Fruit fly (Drosophila melanogaster): ENCODE measurements around the gene raskol.

Gene raskol

DNA sequence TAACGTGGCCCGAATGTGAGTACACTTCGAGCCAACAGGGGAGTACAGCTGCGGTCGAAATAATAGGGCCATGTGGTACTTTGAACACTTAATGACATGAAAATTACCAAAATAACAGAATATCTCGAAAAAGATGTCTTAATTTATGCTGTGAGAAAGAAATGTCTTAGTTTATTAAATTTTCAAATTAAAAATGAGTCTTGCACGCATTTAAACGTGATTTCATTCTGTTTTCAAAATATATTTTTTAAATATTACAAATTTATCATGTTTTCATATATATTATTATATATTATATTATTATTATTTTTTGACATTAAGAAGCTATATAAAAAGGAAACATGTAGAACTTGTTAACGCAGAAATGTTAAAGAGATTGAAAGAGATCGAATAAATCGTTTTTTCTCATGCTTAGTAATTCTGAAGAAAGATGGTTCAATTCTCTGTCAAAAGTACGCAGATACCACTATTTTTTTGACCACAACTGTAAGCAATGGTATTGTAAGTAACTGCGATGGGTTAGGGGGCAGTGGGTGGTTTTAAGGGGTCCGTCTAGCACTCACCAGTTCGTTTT, 15.0 kb upstream of the raskol start (continued):
- TF ChIP-seq vnd (GFP tag; IDR thresholded peaks at IDR 0.05; ENCODE audit: partially characterized antibody) = no peak
- TF ChIP-seq Poxn (GFP tag; IDR thresholded peaks at IDR 0.05) = no peak
- TF ChIP-seq knrl (GFP tag; IDR thresholded peaks at IDR 0.05; ENCODE audit: partially characterized antibody) = no peak
- no peak for TF ChIP-seq CG10274 (GFP tag; optimal IDR thresholded peaks at IDR 0.05)
- TF ChIP-seq Atf6 (GFP tag; IDR thresholded peaks at IDR 0.05) = no peak
- peak; percentile 5 for TF ChIP-seq CG18619 (GFP tag; optimal IDR thresholded peaks at IDR 0.05)
- no peak for TF ChIP-seq vvl (GFP tag; IDR thresholded peaks at IDR 0.05)
- TF ChIP-seq br (optimal IDR thresholded peaks at IDR 0.05) = no peak
- no peak for TF ChIP-seq CG14014 (GFP tag; IDR thresholded peaks at IDR 0.05)
- no peak for TF ChIP-seq CG18476 (GFP tag; optimal IDR thresholded peaks at IDR 0.05)
- TF ChIP-seq gt (GFP tag; IDR thresholded peaks at IDR 0.05) = no peak
- TF ChIP-seq CHES-1-like (GFP tag; optimal IDR thresholded peaks at IDR 0.05) = no peak
- peak; percentile 19 for TF ChIP-seq CG9727 (GFP tag; optimal IDR thresholded peaks at IDR 0.05)
- peak in 1 of 2 experiments; percentile 3 for TF ChIP-seq bsh (GFP tag; optimal IDR thresholded peaks at IDR 0.05)
- no peak for TF ChIP-seq CG1792 (GFP tag; optimal IDR thresholded peaks at IDR 0.05)
- peak; percentile 71 for TF ChIP-seq CG17361 (GFP tag; IDR thresholded peaks at IDR 0.05)
- TF ChIP-seq luna (GFP tag; optimal IDR thresholded peaks at IDR 0.05) = no peak
- TF ChIP-seq sr (GFP tag; IDR thresholded peaks at IDR 0.05) = no peak
- no peak for TF ChIP-seq BEAF-32 (GFP tag; optimal IDR thresholded peaks at IDR 0.05)
- TF ChIP-seq en (GFP tag; optimal IDR thresholded peaks at IDR 0.05) = no peak
- TF ChIP-seq MESR4 (GFP tag; optimal IDR thresholded peaks at IDR 0.05) = no peak
- peak; percentile 43 for TF ChIP-seq odd (GFP tag; optimal IDR thresholded peaks at IDR 0.05)
- TF ChIP-seq CG3281 (GFP tag; optimal IDR thresholded peaks at IDR 0.05) = peak; percentile 44
- no peak for TF ChIP-seq zfh1 (GFP tag; IDR thresholded peaks at IDR 0.05)
- TF ChIP-seq zen2 (GFP tag; IDR thresholded peaks at IDR 0.05; ENCODE audit: partially characterized antibody) = no peak
- TF ChIP-seq h (optimal IDR thresholded peaks at IDR 0.05) = no peak
- TF ChIP-seq Dip3 (GFP tag; optimal IDR thresholded peaks at IDR 0.05) = no peak
- no peak for TF ChIP-seq CG3065 (GFP tag; optimal IDR thresholded peaks at IDR 0.05)
- TF ChIP-seq Vsx1 (GFP tag; optimal IDR thresholded peaks at IDR 0.05) = no peak
- no peak for TF ChIP-seq CG7987 (GFP tag; optimal IDR thresholded peaks at IDR 0.05)
- no peak for TF ChIP-seq ab (GFP tag; optimal IDR thresholded peaks at IDR 0.05)
- no peak for TF ChIP-seq CG8765 (GFP tag; IDR thresholded peaks at IDR 0.05)
- TF ChIP-seq danr (GFP tag; IDR thresholded peaks at IDR 0.05) = no peak
- no peak for TF ChIP-seq tna (GFP tag; IDR thresholded peaks at IDR 0.05; ENCODE audit: partially characterized antibody)
- TF ChIP-seq ftz-f1 (GFP tag; optimal IDR thresholded peaks at IDR 0.05) = no peak
- no peak for TF ChIP-seq chn (GFP tag; optimal IDR thresholded peaks at IDR 0.05)
- TF ChIP-seq CG5245 (GFP tag; optimal IDR thresholded peaks at IDR 0.05) = no peak
- no peak for TF ChIP-seq Mrtf (GFP tag; IDR thresholded peaks at IDR 0.05)
- no peak for TF ChIP-seq TFAM (GFP tag; optimal IDR thresholded peaks at IDR 0.05)
- TF ChIP-seq lab (GFP tag; optimal IDR thresholded peaks at IDR 0.05) = peak; percentile 24
- no peak for TF ChIP-seq CG17186 (GFP tag; optimal IDR thresholded peaks at IDR 0.05)
- TF ChIP-seq Tbp (GFP tag; optimal IDR thresholded peaks at IDR 0.05) = no peak
- TF ChIP-seq CG9932 (GFP tag; IDR thresholded peaks at IDR 0.05) = no peak
- TF ChIP-seq Hr78 (GFP tag; optimal IDR thresholded peaks at IDR 0.05) = no peak
- no peak for TF ChIP-seq tup (GFP tag; optimal IDR thresholded peaks at IDR 0.05)
- no peak for TF ChIP-seq zf30C (GFP tag; optimal IDR thresholded peaks at IDR 0.05)
- no peak for TF ChIP-seq H15 (GFP tag; IDR thresholded peaks at IDR 0.05)
- no peak for TF ChIP-seq usp (GFP tag; optimal IDR thresholded peaks at IDR 0.05)
- peak; percentile 48 for TF ChIP-seq Drgx (GFP tag; IDR thresholded peaks at IDR 0.05)
- no peak for TF ChIP-seq fu2 (GFP tag; optimal IDR thresholded peaks at IDR 0.05)
- no peak for TF ChIP-seq jigr1 (GFP tag; IDR thresholded peaks at IDR 0.05)
- TF ChIP-seq Hmr (GFP tag; optimal IDR thresholded peaks at IDR 0.05) = peak; percentile 5
